Fruit fly (Drosophila melanogaster) whole organism: ENCODE measurements around the gene CG14631.

Source experiments
- CG8478 ChIP-seq: fragments of >200 bp; optimal IDR thresholded peaks from 2 replicates; lab custom pipeline; 2018; ENCODE audit warnings: inconsistent platforms
- Dll ChIP-seq: fragments of >200 bp; optimal IDR thresholded peaks from 2 replicates; lab custom pipeline; 2017
- EcR ChIP-seq, 2 experiments: fragments of >200 bp; optimal IDR thresholded peaks; 2 replicates each; lab custom pipeline; 2017; ENCODE audit warnings: missing biosample characterization in 2 of 2, missing genetic modification characterization in 2 of 2, missing genetic modification reagents in 2 of 2
- pan ChIP-seq: fragments of >200 bp; optimal IDR thresholded peaks from 2 replicates; lab custom pipeline; 2017
- psq ChIP-seq: fragments of >200 bp; optimal IDR thresholded peaks from 2 replicates; lab custom pipeline; 2017
- usp ChIP-seq: fragments of >200 bp; optimal IDR thresholded peaks from 2 replicates; lab custom pipeline; 2017; ENCODE audit warnings: missing biosample characterization, missing genetic modification characterization, mixed read lengths

CG14631 gene

dm6 chrX:1011543-1012085 is at the start of gene CG14631, which contains the start of gene TfIIA-S-2:
Gene CG14631 (plus strand): TSS chrX:1012035.
Gene TfIIA-S-2 (minus strand): TSS chrX:1011643.
- no peak for TF ChIP-seq usp
- TF ChIP-seq psq (lab: Kevin White, UChicago) = no peak
- no peak for TF ChIP-seq pan (lab: Kevin White, UChicago)
- TF ChIP-seq CG8478 (lab: Kevin White, UChicago) = no peak
- TF ChIP-seq EcR (GFP tag; optimal IDR thresholded peaks at IDR 0.05; lab: Kevin White, UChicago) = no peak
- TF ChIP-seq Dll (lab: Kevin White, UChicago) = no peak

- TF ChIP-seq CG8478 (lab: Kevin White, UChicago) (no peak), usp (no peak), EcR (GFP tag; optimal IDR thresholded peaks at IDR 0.05; lab: Kevin White, UChicago) (no peak), psq (lab: Kevin White, UChicago) (no peak), Dll (lab: Kevin White, UChicago) (no peak), pan (lab: Kevin White, UChicago) (no peak)
These were observed 47.8 kb upstream of the CG14631 start for dm6 chrX:964012-964411.

dm6 chrX:966818-967217 is 45.0 kb upstream of the CG14631 start:
- TF ChIP-seq EcR (GFP tag; optimal IDR thresholded peaks at IDR 0.05; lab: Kevin White, UChicago) (no peak), Dll (lab: Kevin White, UChicago) (no peak), usp (no peak), pan (lab: Kevin White, UChicago) (no peak), CG8478 (lab: Kevin White, UChicago) (no peak), psq (lab: Kevin White, UChicago) (no peak)

- TF ChIP-seq usp = no peak
- no peak for TF ChIP-seq Dll (lab: Kevin White, UChicago)
- no peak for TF ChIP-seq EcR (GFP tag; optimal IDR thresholded peaks at IDR 0.05; lab: Kevin White, UChicago)
- TF ChIP-seq pan (lab: Kevin White, UChicago) = no peak
- TF ChIP-seq CG8478 (lab: Kevin White, UChicago) = no peak
- TF ChIP-seq psq (lab: Kevin White, UChicago) = no peak
These were observed 25.9 kb upstream of the CG14631 start for dm6 chrX:985911-986310.

dm6 chrX:990218-990617 is 21.6 kb upstream of the CG14631 start, which contains the start of gene CG18823:
Gene CG18823 (plus strand): TSS chrX:990518.
- no peak for TF ChIP-seq Dll (lab: Kevin White, UChicago)

- TF ChIP-seq psq (lab: Kevin White, UChicago) (no peak), EcR (GFP tag; optimal IDR thresholded peaks at IDR 0.05; lab: Kevin White, UChicago) (no peak), usp (no peak), pan (lab: Kevin White, UChicago) (no peak), CG8478 (lab: Kevin White, UChicago) (no peak), Dll (lab: Kevin White, UChicago) (no peak)
These were observed 13.0 kb upstream of the CG14631 start for dm6 chrX:998884-999283.

dm6 chrX:1006182-1006581 is 5.7 kb upstream of the CG14631 start:
- TF ChIP-seq CG8478 (lab: Kevin White, UChicago) (no peak), EcR (GFP tag; optimal IDR thresholded peaks at IDR 0.05; lab: Kevin White, UChicago) (no peak), psq (lab: Kevin White, UChicago) (no peak), Dll (lab: Kevin White, UChicago) (no peak), pan (lab: Kevin White, UChicago) (no peak), usp (no peak)

- TF ChIP-seq EcR (GFP tag; optimal IDR thresholded peaks at IDR 0.05; lab: Kevin White, UChicago) (no peak), CG8478 (lab: Kevin White, UChicago) (no peak), pan (lab: Kevin White, UChicago) (no peak), usp (no peak)
These were observed 2.2 kb upstream of the CG14631 start for dm6 chrX:1009468-1010259.

dm6 chrX:1026511-1026910 is 14.7 kb downstream of the CG14631 start, which contains the start of the genes CG32814, CG11638 and CG3021:
Gene CG32814 (minus strand): TSS chrX:1026700.
Gene CG11638 (minus strand): TSS chrX:1026703.
Gene CG3021 (plus strand): TSS chrX:1026791.
- no peak for TF ChIP-seq pan (lab: Kevin White, UChicago)
- no peak for TF ChIP-seq usp
- no peak for TF ChIP-seq CG8478 (lab: Kevin White, UChicago)
- no peak for TF ChIP-seq Dll (lab: Kevin White, UChicago)
- TF ChIP-seq psq (lab: Kevin White, UChicago) = no peak
- no peak for TF ChIP-seq EcR (GFP tag; optimal IDR thresholded peaks at IDR 0.05; lab: Kevin White, UChicago)

dm6 chrX:1030478-1030877 is 18.6 kb downstream of the CG14631 start, which contains the start of the genes Cdc45 and Rpp21:
Gene Cdc45 (minus strand): TSS chrX:1030556.
Gene Rpp21 (plus strand): TSS chrX:1030758.
- no peak for TF ChIP-seq psq (lab: Kevin White, UChicago)
- TF ChIP-seq pan (lab: Kevin White, UChicago) = no peak
- TF ChIP-seq CG8478 (lab: Kevin White, UChicago) = no peak
- no peak for TF ChIP-seq usp
- no peak for TF ChIP-seq Dll (lab: Kevin White, UChicago)
- no peak for TF ChIP-seq EcR (GFP tag; optimal IDR thresholded peaks at IDR 0.05; lab: Kevin White, UChicago)

- TF ChIP-seq CG8478 (lab: Kevin White, UChicago) (no peak), Dll (lab: Kevin White, UChicago) (no peak), pan (lab: Kevin White, UChicago) (no peak), usp (no peak), psq (lab: Kevin White, UChicago) (no peak), EcR (GFP tag; optimal IDR thresholded peaks at IDR 0.05; lab: Kevin White, UChicago) (no peak)
These were observed 19.4 kb downstream of the CG14631 start, which contains the start of gene CG14630 for dm6 chrX:1031196-1031595. Gene CG14630 (plus strand): TSS chrX:1031496.
